Worm (Caenorhabditis elegans) whole organism, young adult: ENCODE measurements around the gene ZK673.2.
A peak's percentile ranks its signal among the peaks of the same experiment; 100 is the strongest.

Source experiments
- B0019.2 ChIP-seq: fragments of 200-800 bp; sonication (Bioruptor generic); conservative IDR thresholded peaks from 2 replicates; pipeline ENCODE4 v1.3.6; 2022; ENCODE audit warnings: missing genetic modification reagents, missing genetic modification characterization, missing compliant biosample characterization
- F33H1.4 ChIP-seq: fragments of 200-800 bp; sonication (Bioruptor generic); IDR thresholded peaks from 2 replicates; pipeline ENCODE4 v1.3.6; 2022; ENCODE audit warnings: missing genetic modification reagents, missing genetic modification characterization, missing compliant biosample characterization
- F49E8.2 ChIP-seq: sonication (generic microtip); optimal IDR thresholded peaks from 3 replicates; lab custom pipeline; 2017; ENCODE audit warnings: missing genetic modification characterization, mild to moderate bottlenecking, missing compliant biosample characterization, antibody characterized with exemption, moderate library complexity; ENCODE audit not compliant: insufficient read depth
- F55B11.4 ChIP-seq: sonication (generic microtip); optimal IDR thresholded peaks from 2 replicates; lab custom pipeline; 2016; ENCODE audit warnings: missing compliant biosample characterization, missing genetic modification characterization, borderline replicate concordance; ENCODE audit not compliant: insufficient read depth
- T07F8.4 ChIP-seq: sonication (generic microtip); optimal IDR thresholded peaks from 2 replicates; lab custom pipeline; 2016; ENCODE audit warnings: mild to moderate bottlenecking, missing genetic modification characterization, moderate library complexity, missing compliant biosample characterization
- Y53G8AR.9 ChIP-seq: fragments of 200-800 bp; sonication (Bioruptor generic); conservative IDR thresholded peaks from 2 replicates; pipeline ENCODE4 v1.3.6; 2022; ENCODE audit warnings: missing genetic modification reagents, missing genetic modification characterization, missing compliant biosample characterization
- Y56A3A.18 ChIP-seq: fragments of 200-800 bp; sonication (Bioruptor generic); IDR thresholded peaks from 2 replicates; pipeline ENCODE4 v1.3.6; 2022; ENCODE audit warnings: missing genetic modification reagents, missing genetic modification characterization, missing compliant biosample characterization
- aptf-3 ChIP-seq: fragments of 200-800 bp; sonication (Bioruptor generic); IDR thresholded peaks from 2 replicates; pipeline ENCODE4 v1.3.6; 2022; ENCODE audit warnings: missing genetic modification characterization, missing compliant biosample characterization
- cebp-1 ChIP-seq, 2 experiments: fragments of 200-800 bp in 1 of 2; sonication (Bioruptor generic) in 1 of 2; sonication (generic microtip) in 1 of 2; IDR thresholded peaks in 1 of 2; optimal IDR thresholded peaks in 1 of 2; 2 replicates each; pipeline versions ENCODE4 v1.3.6 to Lab custom; 2017 to 2022; ENCODE audit warnings: missing compliant biosample characterization in 2 of 2, missing genetic modification characterization in 2 of 2, mild to moderate bottlenecking in 1 of 2, missing genetic modification reagents in 1 of 2, moderate library complexity in 1 of 2
- ceh-27 ChIP-seq: fragments of 200-800 bp; sonication (Bioruptor generic); optimal IDR thresholded peaks from 2 replicates; lab custom pipeline; 2018; ENCODE audit warnings: mild to moderate bottlenecking, missing genetic modification characterization, moderate library complexity, missing compliant biosample characterization
- chd-7 ChIP-seq: sonication (generic microtip); optimal IDR thresholded peaks from 2 replicates; lab custom pipeline; 2016; ENCODE audit warnings: mild to moderate bottlenecking, missing genetic modification characterization, moderate library complexity, missing compliant biosample characterization
- die-1 ChIP-seq: sonication (generic microtip); optimal IDR thresholded peaks from 2 replicates; lab custom pipeline; 2016; ENCODE audit warnings: missing genotype, mild to moderate bottlenecking, missing genetic modification characterization, missing compliant biosample characterization
- dpl-1 ChIP-seq: fragments of 150-350 bp; optimal IDR thresholded peaks from 2 replicates; lab custom pipeline; 2014; ENCODE audit warnings: missing biosample characterization, missing genetic modification reagents, missing genetic modification characterization
- efl-1 ChIP-seq: fragments of 150-350 bp; optimal IDR thresholded peaks from 2 replicates; lab custom pipeline; 2014; ENCODE audit warnings: missing biosample characterization, missing genetic modification reagents, missing genetic modification characterization
- egl-18 ChIP-seq: fragments of 200-800 bp; sonication (Bioruptor generic); IDR thresholded peaks from 2 replicates; pipeline ENCODE4 v1.3.6; 2022; ENCODE audit warnings: missing genetic modification reagents, missing genetic modification characterization, missing compliant biosample characterization
- hlh-26 ChIP-seq: fragments of 200-800 bp; sonication (Bioruptor generic); conservative IDR thresholded peaks from 2 replicates; pipeline ENCODE4 v1.3.6; 2022; ENCODE audit warnings: missing genetic modification reagents, missing genetic modification characterization, missing compliant biosample characterization
- hmg-1.2 ChIP-seq: fragments of 200-800 bp; sonication (Bioruptor generic); IDR thresholded peaks from 2 replicates; pipeline ENCODE4 v1.3.6; 2022; ENCODE audit warnings: missing genetic modification reagents, missing genetic modification characterization, missing compliant biosample characterization
- hsf-1 ChIP-seq: fragments of 200-800 bp; sonication (Bioruptor generic); IDR thresholded peaks from 2 replicates; pipeline ENCODE4 v1.3.6; 2022; ENCODE audit warnings: missing genetic modification reagents, missing genetic modification characterization, missing compliant biosample characterization
- lin-54 ChIP-seq: fragments of 200-800 bp; sonication (Bioruptor generic); optimal IDR thresholded peaks from 2 replicates; lab custom pipeline; 2018; ENCODE audit warnings: mild to moderate bottlenecking, missing genetic modification characterization, missing compliant biosample characterization
- lsl-1 ChIP-seq: fragments of 200-800 bp; sonication (Bioruptor generic); optimal IDR thresholded peaks from 2 replicates; lab custom pipeline; 2018; ENCODE audit warnings: mild to moderate bottlenecking, missing genetic modification characterization, moderate library complexity, missing compliant biosample characterization
- madf-10 ChIP-seq: sonication (generic microtip); optimal IDR thresholded peaks from 2 replicates; lab custom pipeline; 2016; ENCODE audit warnings: mild to moderate bottlenecking, missing genetic modification characterization, missing compliant biosample characterization
- nfyb-1 ChIP-seq: fragments of 200-800 bp; sonication (Bioruptor generic); IDR thresholded peaks from 2 replicates; pipeline ENCODE4 v1.3.6; 2022; ENCODE audit warnings: missing genetic modification reagents, missing genetic modification characterization, missing compliant biosample characterization
- nhr-27 ChIP-seq: fragments of 200-800 bp; sonication (Bioruptor generic); optimal IDR thresholded peaks from 2 replicates; lab custom pipeline; 2018; ENCODE audit warnings: mild to moderate bottlenecking, missing genetic modification characterization, moderate library complexity, missing compliant biosample characterization
- nhr-80 ChIP-seq: sonication (generic microtip); optimal IDR thresholded peaks from 2 replicates; lab custom pipeline; 2016; ENCODE audit warnings: missing genetic modification characterization, missing compliant biosample characterization
- rec-8 ChIP-seq, 2 experiments: sonication (generic microtip); optimal IDR thresholded peaks; 2 replicates each; lab custom pipeline; 2016; ENCODE audit warnings: mild to moderate bottlenecking in 2 of 2, missing genetic modification characterization in 2 of 2, missing genetic modification reagents in 2 of 2, missing genotype in 2 of 2, missing biosample characterization in 1 of 2, missing compliant biosample characterization in 1 of 2, moderate library complexity in 1 of 2
- sdz-38 ChIP-seq: sonication (generic microtip); optimal IDR thresholded peaks from 2 replicates; lab custom pipeline; 2016; ENCODE audit warnings: missing genotype, missing genetic modification characterization, missing compliant biosample characterization
- snpc-3.4 ChIP-seq: sonication (generic microtip); optimal IDR thresholded peaks from 2 replicates; lab custom pipeline; 2017; ENCODE audit warnings: missing genetic modification characterization, mild to moderate bottlenecking, missing compliant biosample characterization, antibody characterized with exemption, moderate library complexity, missing genotype, missing genetic modification reagents
- snpc-4 ChIP-seq, 5 experiments: fragments of 150-350 bp in 1 of 5; sonication (generic microtip) in 4 of 5; optimal IDR thresholded peaks; 2 replicates each; lab custom pipeline; 2014 to 2018; ENCODE audit warnings: missing genetic modification characterization in 5 of 5, missing biosample characterization in 3 of 5, antibody characterized with exemption in 2 of 5, mild to moderate bottlenecking in 2 of 5, missing compliant biosample characterization in 2 of 5, missing genotype in 2 of 5, moderate library complexity in 2 of 5, missing genetic modification reagents in 1 of 5
- tbx-9 ChIP-seq: sonication (generic microtip); optimal IDR thresholded peaks from 2 replicates; lab custom pipeline; 2016; ENCODE audit warnings: borderline replicate concordance, missing genetic modification characterization, inconsistent platforms, missing compliant biosample characterization
- zfh-2 ChIP-seq: fragments of 200-800 bp; sonication (Bioruptor generic); conservative IDR thresholded peaks from 2 replicates; pipeline ENCODE4 v1.3.6; 2022; ENCODE audit warnings: missing genetic modification reagents, missing genetic modification characterization, missing compliant biosample characterization
- ztf-26 ChIP-seq: sonication (generic microtip); optimal IDR thresholded peaks from 2 replicates; lab custom pipeline; 2017; ENCODE audit warnings: missing genetic modification characterization, missing compliant biosample characterization

ZK673.2 gene

DNA sequence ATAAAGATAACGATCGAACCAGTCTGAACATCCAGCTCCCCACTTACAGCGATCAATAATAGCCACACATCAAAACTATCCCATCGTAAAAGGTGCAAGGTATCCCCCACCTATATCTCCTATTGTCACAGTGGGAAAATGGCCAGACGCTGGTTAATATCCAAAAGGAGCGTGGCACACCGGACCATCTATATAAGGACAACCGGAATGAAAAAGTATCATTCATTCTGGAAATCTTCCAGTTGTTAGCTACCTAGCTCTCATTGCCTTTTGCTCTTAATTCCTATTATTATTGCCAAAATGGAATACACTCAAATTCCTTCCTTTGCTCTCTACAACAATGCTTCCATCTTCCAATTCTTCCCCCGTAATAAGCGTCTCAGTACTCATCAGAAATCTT is 28.9 kb downstream of the ZK673.2 start, which contains the start of gene ZK666.4 (continued):
- no peak for TF ChIP-seq B0019.2
- no peak for TF ChIP-seq hsf-1

DNA sequence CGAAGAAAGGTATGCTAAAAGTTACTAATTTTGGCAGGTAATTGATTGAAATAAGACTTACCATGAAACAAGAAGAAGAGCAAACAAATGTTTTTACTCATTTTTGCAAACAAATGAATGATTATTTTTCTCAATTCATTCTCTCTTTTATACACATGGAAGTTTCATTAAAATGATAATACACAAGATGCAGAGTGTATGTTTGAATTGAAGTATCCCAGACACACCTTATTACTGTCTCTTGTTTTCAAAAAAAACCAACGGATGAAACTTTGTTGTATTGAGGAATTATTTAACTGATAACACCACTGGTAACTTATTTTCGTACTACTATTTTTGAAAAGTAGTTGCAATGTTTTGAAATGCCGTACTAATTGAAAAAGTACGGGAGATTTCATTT is 31.3 kb downstream of the ZK673.2 start, which contains the start of gene clec-59:
TSS of gene clec-59 (minus strand) at position 101 of the 400 bp plus-strand sequence.
- TF ChIP-seq hlh-26 (GFP tag; lab: Robert Waterston, UW), result no peak

DNA sequence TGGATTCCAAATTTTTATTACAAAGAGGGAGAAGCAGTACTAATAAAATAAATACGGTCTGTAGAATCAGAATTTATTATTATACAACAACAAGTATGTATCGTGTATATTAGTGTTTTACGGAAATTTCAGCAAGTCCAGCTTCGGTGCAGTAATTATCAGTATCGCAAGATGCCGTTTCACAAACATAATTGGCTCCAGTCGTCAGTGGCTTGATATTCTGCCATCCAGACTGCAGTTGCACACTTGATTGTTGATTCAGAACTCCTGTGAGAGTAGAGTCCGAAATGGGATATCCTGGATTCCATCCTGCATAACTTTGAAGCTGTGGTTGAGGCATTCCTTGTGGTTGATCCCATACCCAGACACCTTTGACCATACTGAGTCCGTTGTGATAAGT is 32.0 kb downstream of the ZK673.2 start:
- no peak for TF ChIP-seq chd-7 (tag; lab: Kevin White, UChicago)
- TF ChIP-seq lin-54 (GFP tag; lab: Kevin White, UChicago), result no peak
- TF ChIP-seq tbx-9 (tag; lab: Kevin White, UChicago), result no peak
- no peak for TF ChIP-seq snpc-3.4
- no peak for TF ChIP-seq Y56A3A.18 (GFP tag; lab: Robert Waterston, UW)
- no peak for TF ChIP-seq Y53G8AR.9 (GFP tag; lab: Robert Waterston, UW)
- no peak for TF ChIP-seq rec-8 (tag; optimal IDR thresholded peaks at IDR 0.05; lab: Kevin White, UChicago)
- no peak for TF ChIP-seq dpl-1 (GFP tag; lab: Kevin White, UChicago)
- no peak for TF ChIP-seq efl-1 (GFP tag; lab: Kevin White, UChicago)
- TF ChIP-seq hmg-1.2 (GFP tag; lab: Robert Waterston, UW), result no peak
- TF ChIP-seq zfh-2 (GFP tag; lab: Robert Waterston, UW), result no peak

DNA sequence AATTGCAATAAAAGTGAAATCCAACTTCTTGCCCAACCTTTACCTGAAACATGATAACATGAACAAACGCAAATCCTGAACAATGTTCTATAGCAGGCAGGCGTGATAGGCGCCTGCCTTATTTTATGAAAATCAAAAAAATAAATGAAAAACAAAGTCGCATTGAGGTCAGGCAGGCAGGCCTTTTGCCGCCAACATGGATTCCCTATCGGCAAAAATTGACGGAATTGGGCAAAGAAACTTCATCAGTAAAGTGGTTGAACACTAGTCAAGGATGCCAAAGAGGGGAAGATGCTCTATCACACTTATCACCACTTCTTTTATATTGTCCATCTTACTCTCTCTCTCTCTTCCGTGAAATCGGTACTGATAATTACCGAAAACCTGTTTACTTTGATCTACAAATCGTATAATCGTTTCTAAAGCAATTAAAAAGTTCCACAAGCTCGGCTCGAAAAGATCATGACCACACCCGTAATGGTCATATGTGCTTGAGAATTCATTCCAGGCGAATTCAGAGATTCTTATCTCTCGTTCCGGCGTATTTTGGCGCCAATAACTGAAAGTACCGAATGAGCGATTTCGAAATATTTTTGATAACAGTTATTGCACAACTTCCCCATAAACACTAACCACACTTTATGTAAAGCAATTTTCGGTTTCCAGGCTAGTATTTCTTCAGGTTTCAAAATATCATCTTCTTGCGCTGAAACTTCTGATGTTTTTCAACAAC is 33.9 kb downstream of the ZK673.2 start, which contains the start of the genes clec-60 and ZK666.11:
TSS of gene clec-60 (minus strand) at position 51 of the 733 bp plus-strand sequence.
TSS of gene ZK666.11 (plus strand) at position 699 of the 733 bp plus-strand sequence.
- TF ChIP-seq die-1 (tag; lab: Kevin White, UChicago) (no peak), nhr-80 (tag; lab: Kevin White, UChicago) (peak; percentile 6), cebp-1 (GFP tag; IDR thresholded peaks at IDR 0.05; lab: Robert Waterston, UW) (0 out of 2 replicates have a peak, but pooled peaks have one; percentile 49), cebp-1 (tag; optimal IDR thresholded peaks at IDR 0.05; lab: Kevin White, UChicago) (no peak)

DNA sequence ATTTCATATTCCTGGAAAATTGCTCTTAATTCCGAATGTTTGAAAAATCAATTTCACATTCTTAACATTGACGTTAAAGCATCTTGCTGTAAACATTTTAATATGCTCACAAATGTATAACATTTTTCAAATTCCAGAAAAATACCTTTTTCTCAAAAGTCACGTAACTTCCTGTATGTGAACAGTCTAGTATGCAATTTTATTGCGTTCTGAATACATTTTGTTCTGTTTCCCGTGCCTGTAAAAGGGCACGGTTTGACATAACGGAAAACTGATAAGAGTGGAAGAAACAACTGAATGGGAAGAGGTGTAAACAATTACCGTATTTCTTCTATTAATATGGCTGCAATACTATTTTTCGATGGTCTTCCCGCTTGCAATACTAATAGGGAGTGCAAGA is 34.8 kb downstream of the ZK673.2 start:
- TF ChIP-seq lin-54 (GFP tag; lab: Kevin White, UChicago), result no peak
- peak; percentile 10 for TF ChIP-seq nhr-80 (tag; lab: Kevin White, UChicago)
- TF ChIP-seq, all 124 proteins: peak for 1

DNA sequence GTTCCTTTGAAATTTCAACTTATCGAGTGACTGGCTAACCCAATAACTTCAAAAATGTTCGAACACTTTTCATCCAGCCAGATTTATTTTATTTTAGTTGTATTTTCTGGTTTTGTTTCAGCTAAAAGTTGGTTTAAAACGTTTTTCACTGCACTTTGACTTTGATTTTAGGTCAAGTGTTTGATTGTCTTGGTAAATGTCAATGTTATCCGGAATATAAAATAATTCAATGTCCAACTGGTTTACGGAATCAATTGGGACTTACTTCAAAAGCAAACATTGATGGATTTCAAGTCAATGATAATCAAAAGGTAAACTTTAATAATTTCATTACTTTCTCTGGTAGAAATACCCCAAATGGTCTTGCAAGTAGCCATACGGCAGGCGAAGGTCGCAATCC is 35.8 kb downstream of the ZK673.2 start:
- TF ChIP-seq egl-18 (GFP tag; lab: Robert Waterston, UW) (no peak), cebp-1 (GFP tag; IDR thresholded peaks at IDR 0.05; lab: Robert Waterston, UW) (no peak), cebp-1 (tag; optimal IDR thresholded peaks at IDR 0.05; lab: Kevin White, UChicago) (no peak), T07F8.4 (tag; lab: Kevin White, UChicago) (no peak), sdz-38 (tag; lab: Kevin White, UChicago) (no peak), nhr-27 (no peak), ceh-27 (GFP tag; lab: Kevin White, UChicago) (no peak), F49E8.2 (tag; lab: Kevin White, UChicago) (no peak), madf-10 (tag; lab: Kevin White, UChicago) (no peak), aptf-3 (no peak), F55B11.4 (no peak), snpc-4 (GFP tag; optimal IDR thresholded peaks at IDR 0.05; lab: Kevin White, UChicago) (no peak), snpc-4 (tag; optimal IDR thresholded peaks at IDR 0.05; lab: Kevin White, UChicago) (no peak), F33H1.4 (GFP tag; lab: Robert Waterston, UW) (no peak), lsl-1 (no peak), ztf-26 (tag; lab: Kevin White, UChicago) (no peak), nfyb-1 (no peak)
